Worm (Caenorhabditis elegans): ENCODE data around the gene str-188.

- TF ChIP-seq nhr-11 (tag; optimal IDR thresholded peaks at IDR 0.05), result no peak
- TF ChIP-seq gmeb-2 (tag; optimal IDR thresholded peaks at IDR 0.05), result no peak
- no peak for TF ChIP-seq ahr-1 (tag; optimal IDR thresholded peaks at IDR 0.05)
- TF ChIP-seq T23F11.4 (GFP tag; optimal IDR thresholded peaks at IDR 0.05), result no peak
- TF ChIP-seq mec-3 (tag; optimal IDR thresholded peaks at IDR 0.05; ENCODE audit: borderline replicate concordance), result no peak
- no peak for TF ChIP-seq F13H6.1 (tag; optimal IDR thresholded peaks at IDR 0.05)
- TF ChIP-seq tbx-7 (tag; optimal IDR thresholded peaks at IDR 0.05), result no peak
- no peak for TF ChIP-seq pqm-1 (tag; optimal IDR thresholded peaks at IDR 0.05)
- no peak for TF ChIP-seq ceh-14 (tag; optimal IDR thresholded peaks at IDR 0.05)
- no peak for TF ChIP-seq dve-1 (tag; optimal IDR thresholded peaks at IDR 0.05)
- no peak for TF ChIP-seq madf-2 (tag; optimal IDR thresholded peaks at IDR 0.05)
Observed at ce11 chrV:9763759-9764158, 47.3 kb downstream of the str-188 start.

All from whole organism, late embryonic.